Worm (Caenorhabditis elegans): ENCODE measurements around the gene mat-2.

Gene mat-2

ce11 chrII:11101171-11101570 is 11.3 kb upstream of the mat-2 start:
- TF ChIP-seq mep-1 (tag; optimal IDR thresholded peaks at IDR 0.05) (no peak), lsy-2 (tag; optimal IDR thresholded peaks at IDR 0.05) (no peak), lin-13 (tag; optimal IDR thresholded peaks at IDR 0.05) (no peak), ces-1 (GFP tag; optimal IDR thresholded peaks at IDR 0.05) (no peak), elt-1 (tag; optimal IDR thresholded peaks at IDR 0.05; ENCODE audit: borderline replicate concordance, insufficient read depth) (no peak), flh-1 (GFP tag; optimal IDR thresholded peaks at IDR 0.05) (no peak), mab-5 (tag; optimal IDR thresholded peaks at IDR 0.05) (no peak), tbx-8 (GFP tag; optimal IDR thresholded peaks at IDR 0.05) (no peak), ceh-39 (tag; optimal IDR thresholded peaks at IDR 0.05) (no peak), nhr-12 (tag; optimal IDR thresholded peaks at IDR 0.05) (no peak), drap-1 (GFP tag; optimal IDR thresholded peaks at IDR 0.05) (no peak), ceh-83 (GFP tag; optimal IDR thresholded peaks at IDR 0.05) (no peak)

- TF ChIP-seq hlh-1 (tag; optimal IDR thresholded peaks at IDR 0.05) (peak; percentile 90), sptf-1 (tag; optimal IDR thresholded peaks at IDR 0.05) (no peak), lsy-2 (tag; optimal IDR thresholded peaks at IDR 0.05) (peak; percentile 40), drap-1 (GFP tag; optimal IDR thresholded peaks at IDR 0.05) (no peak), pha-4 (tag; optimal IDR thresholded peaks at IDR 0.05) (peak; percentile 25), mep-1 (tag; optimal IDR thresholded peaks at IDR 0.05) (peak; percentile 71), ces-1 (GFP tag; optimal IDR thresholded peaks at IDR 0.05) (peak; percentile 12), nhr-237 (tag; optimal IDR thresholded peaks at IDR 0.05) (peak; percentile 26), sem-2 (GFP tag; optimal IDR thresholded peaks at IDR 0.05) (no peak), ceh-83 (GFP tag; optimal IDR thresholded peaks at IDR 0.05) (no peak), elt-1 (tag; optimal IDR thresholded peaks at IDR 0.05; ENCODE audit: borderline replicate concordance, insufficient read depth) (no peak), unc-120 (tag; optimal IDR thresholded peaks at IDR 0.05; ENCODE audit: poor library complexity, severe bottlenecking) (peak; percentile 67), unc-39 (tag; optimal IDR thresholded peaks at IDR 0.05) (no peak), tbx-8 (GFP tag; optimal IDR thresholded peaks at IDR 0.05) (no peak)
Measured at ce11 chrII:11103052-11103451, 9.5 kb upstream of the mat-2 start.

- TF ChIP-seq mep-1 (tag; optimal IDR thresholded peaks at IDR 0.05) (no peak), zip-8 (tag; optimal IDR thresholded peaks at IDR 0.05) (no peak), ceh-83 (GFP tag; optimal IDR thresholded peaks at IDR 0.05) (no peak)
Measured at ce11 chrII:11103657-11104056, 8.9 kb upstream of the mat-2 start, which contains the start of gene C09H10.5. TSS of gene C09H10.5 (minus strand) at chrII:11103757.

ce11 chrII:11104162-11104561 is 8.4 kb upstream of the mat-2 start, which contains the start of gene C09H10.9:
TSS of gene C09H10.9 (plus strand) at chrII:11104462.
- no peak for TF ChIP-seq nhr-76 (tag; optimal IDR thresholded peaks at IDR 0.05)
- TF ChIP-seq cnd-1 (tag; optimal IDR thresholded peaks at IDR 0.05), result no peak
- TF ChIP-seq ces-1 (GFP tag; optimal IDR thresholded peaks at IDR 0.05), result no peak
- no peak for TF ChIP-seq nhr-2 (tag; optimal IDR thresholded peaks at IDR 0.05)

- TF ChIP-seq lin-13 (tag; optimal IDR thresholded peaks at IDR 0.05), result peak; percentile 12
- no peak for TF ChIP-seq unc-62 (GFP tag; optimal IDR thresholded peaks at IDR 0.05)
- TF ChIP-seq lsy-2 (tag; optimal IDR thresholded peaks at IDR 0.05), result peak; percentile 90
Measured at ce11 chrII:11105981-11106711, 6.4 kb upstream of the mat-2 start, which contains the start of gene nasp-1. TSS of gene nasp-1 (plus strand) at chrII:11106612.

- no peak for TF ChIP-seq bed-3 (GFP tag; optimal IDR thresholded peaks at IDR 0.05)
- TF ChIP-seq sptf-1 (tag; optimal IDR thresholded peaks at IDR 0.05), result no peak
- TF ChIP-seq hlh-1 (tag; optimal IDR thresholded peaks at IDR 0.05), result no peak
- TF ChIP-seq zip-8 (tag; optimal IDR thresholded peaks at IDR 0.05), result no peak
- TF ChIP-seq nhr-237 (tag; optimal IDR thresholded peaks at IDR 0.05), result no peak
- TF ChIP-seq cnd-1 (tag; optimal IDR thresholded peaks at IDR 0.05), result no peak
- no peak for TF ChIP-seq lin-32 (GFP tag; optimal IDR thresholded peaks at IDR 0.05)
- no peak for TF ChIP-seq flh-1 (GFP tag; optimal IDR thresholded peaks at IDR 0.05)
- no peak for TF ChIP-seq nhr-12 (tag; optimal IDR thresholded peaks at IDR 0.05)
- no peak for TF ChIP-seq ces-1 (GFP tag; optimal IDR thresholded peaks at IDR 0.05)
Measured at ce11 chrII:11107828-11108227, 4.7 kb upstream of the mat-2 start, which contains the start of gene apc-17. TSS of gene apc-17 (plus strand) at chrII:11108128.
